Worm (Caenorhabditis elegans) whole organism, late embryonic: ENCODE measurements around the gene scl-15.

Experiments
- C38D4.7 ChIP-seq: fragments of 200-800 bp; sonication (Bioruptor generic); optimal IDR thresholded peaks from 2 replicates; lab custom pipeline; 2018; ENCODE audit warnings: mild to moderate bottlenecking, missing genetic modification characterization, moderate library complexity, missing compliant biosample characterization
- K09A11.1 ChIP-seq: sonication (generic microtip); optimal IDR thresholded peaks from 2 replicates; lab custom pipeline; 2017; ENCODE audit warnings: antibody characterized with exemption, mild to moderate bottlenecking, missing genetic modification characterization, missing compliant biosample characterization; ENCODE audit not compliant: insufficient read depth
- T23F11.4 ChIP-seq: fragments of 200-800 bp; sonication (Bioruptor generic); optimal IDR thresholded peaks from 2 replicates; lab custom pipeline; 2018; ENCODE audit warnings: mild to moderate bottlenecking, missing genetic modification characterization, missing compliant biosample characterization
- Y22D7AL.16 ChIP-seq: sonication (generic microtip); optimal IDR thresholded peaks from 2 replicates; lab custom pipeline; 2016; ENCODE audit warnings: missing genetic modification characterization, missing compliant biosample characterization
- ceh-14 ChIP-seq: sonication (generic microtip); optimal IDR thresholded peaks from 2 replicates; lab custom pipeline; 2016; ENCODE audit warnings: missing genotype, missing genetic modification characterization, missing compliant biosample characterization
- ceh-2 ChIP-seq: sonication (generic microtip); optimal IDR thresholded peaks from 2 replicates; lab custom pipeline; 2016; ENCODE audit warnings: missing genotype, missing genetic modification characterization, missing compliant biosample characterization
- ceh-30 ChIP-seq: fragments of 150-350 bp; optimal IDR thresholded peaks from 2 replicates; lab custom pipeline; 2014; ENCODE audit warnings: missing biosample characterization, missing genetic modification characterization
- ceh-31 ChIP-seq: sonication (generic microtip); optimal IDR thresholded peaks from 2 replicates; lab custom pipeline; 2016; ENCODE audit warnings: missing genetic modification characterization, missing compliant biosample characterization
- ceh-34 ChIP-seq: sonication (generic microtip); optimal IDR thresholded peaks from 2 replicates; lab custom pipeline; 2016; ENCODE audit warnings: mild to moderate bottlenecking, missing genetic modification characterization, missing compliant biosample characterization
- ceh-45 ChIP-seq: fragments of 200-800 bp; sonication (Bioruptor generic); IDR thresholded peaks from 2 replicates; pipeline ENCODE4 v1.3.6; 2022; ENCODE audit warnings: missing genetic modification reagents, missing genetic modification characterization, missing compliant biosample characterization
- ceh-48 ChIP-seq: sonication (generic microtip); optimal IDR thresholded peaks from 2 replicates; lab custom pipeline; 2016; ENCODE audit warnings: missing genetic modification characterization, inconsistent platforms, missing compliant biosample characterization
- ceh-9 ChIP-seq: sonication (generic microtip); optimal IDR thresholded peaks from 2 replicates; lab custom pipeline; 2016; ENCODE audit warnings: mild to moderate bottlenecking, missing genetic modification characterization, inconsistent platforms, missing compliant biosample characterization
- che-1 ChIP-seq: sonication (generic microtip); optimal IDR thresholded peaks from 2 replicates; lab custom pipeline; 2016; ENCODE audit warnings: mild to moderate bottlenecking, missing genetic modification characterization, missing compliant biosample characterization
- dmd-4 ChIP-seq: sonication (generic microtip); optimal IDR thresholded peaks from 2 replicates; lab custom pipeline; 2016; ENCODE audit warnings: borderline replicate concordance, missing genetic modification characterization, missing compliant biosample characterization
- eyg-1 ChIP-seq: sonication (generic microtip); optimal IDR thresholded peaks from 2 replicates; lab custom pipeline; 2016; ENCODE audit warnings: missing genotype, missing genetic modification characterization, missing compliant biosample characterization
- fax-1 ChIP-seq: sonication (generic microtip); optimal IDR thresholded peaks from 2 replicates; lab custom pipeline; 2016; ENCODE audit warnings: missing genotype, missing genetic modification characterization, missing compliant biosample characterization
- fkh-10 ChIP-seq: fragments of 150-350 bp; optimal IDR thresholded peaks from 2 replicates; lab custom pipeline; 2014; ENCODE audit warnings: missing biosample characterization, missing genetic modification reagents, missing genetic modification characterization
- fkh-6 ChIP-seq: sonication (generic microtip); optimal IDR thresholded peaks from 2 replicates; lab custom pipeline; 2016; ENCODE audit warnings: missing genetic modification characterization, missing compliant biosample characterization
- gmeb-2 ChIP-seq: sonication (generic microtip); optimal IDR thresholded peaks from 2 replicates; lab custom pipeline; 2016; ENCODE audit warnings: missing genetic modification characterization, inconsistent platforms, missing compliant biosample characterization
- hlh-13 ChIP-seq: fragments of 200-800 bp; sonication (Bioruptor generic); optimal IDR thresholded peaks from 2 replicates; lab custom pipeline; 2018; ENCODE audit warnings: mild to moderate bottlenecking, missing genetic modification characterization, missing compliant biosample characterization
- hlh-30 ChIP-seq: sonication (generic microtip); optimal IDR thresholded peaks from 2 replicates; lab custom pipeline; 2017; ENCODE audit warnings: antibody characterized with exemption, missing genetic modification characterization, missing compliant biosample characterization; ENCODE audit not compliant: insufficient read depth
- hlh-6 ChIP-seq: sonication (generic microtip); optimal IDR thresholded peaks from 2 replicates; lab custom pipeline; 2016; ENCODE audit warnings: missing genotype, missing genetic modification characterization, missing compliant biosample characterization
- lim-6 ChIP-seq: sonication (generic microtip); optimal IDR thresholded peaks from 2 replicates; lab custom pipeline; 2016; ENCODE audit warnings: missing genetic modification characterization, missing compliant biosample characterization
- lin-11 ChIP-seq: fragments of 200-800 bp; sonication (Bioruptor generic); optimal IDR thresholded peaks from 2 replicates; lab custom pipeline; 2018; ENCODE audit warnings: mild to moderate bottlenecking, missing genetic modification characterization, missing compliant biosample characterization
- mec-3 ChIP-seq: sonication (generic microtip); optimal IDR thresholded peaks from 2 replicates; lab custom pipeline; 2016; ENCODE audit warnings: borderline replicate concordance, missing genetic modification characterization, missing compliant biosample characterization
- nfya-1 ChIP-seq: sonication (generic microtip); optimal IDR thresholded peaks from 2 replicates; lab custom pipeline; 2017; ENCODE audit warnings: missing genetic modification characterization, mild to moderate bottlenecking, missing compliant biosample characterization, antibody characterized with exemption, moderate library complexity
- pag-3 ChIP-seq: sonication (generic microtip); optimal IDR thresholded peaks from 2 replicates; lab custom pipeline; 2016; ENCODE audit warnings: missing compliant biosample characterization, missing genetic modification characterization, borderline replicate concordance
- pax-1 ChIP-seq: fragments of 150-350 bp; optimal IDR thresholded peaks from 2 replicates; lab custom pipeline; 2014; ENCODE audit warnings: missing biosample characterization, missing genetic modification characterization
- pha-4 ChIP-seq: fragments of 150-350 bp; optimal IDR thresholded peaks from 2 replicates; lab custom pipeline; 2018; ENCODE audit warnings: missing biosample characterization, missing genetic modification reagents, missing genetic modification characterization
- pros-1 ChIP-seq: fragments of 150-350 bp; optimal IDR thresholded peaks from 2 replicates; lab custom pipeline; 2014; ENCODE audit warnings: missing biosample characterization, missing genetic modification reagents, missing genetic modification characterization
- ref-2 ChIP-seq: sonication (generic microtip); optimal IDR thresholded peaks from 2 replicates; lab custom pipeline; 2016; ENCODE audit warnings: missing genetic modification characterization, missing compliant biosample characterization
- rnt-1 ChIP-seq: sonication (generic microtip); optimal IDR thresholded peaks from 2 replicates; lab custom pipeline; 2016; ENCODE audit warnings: missing genetic modification characterization, missing compliant biosample characterization
- sox-4 ChIP-seq: sonication (generic microtip); optimal IDR thresholded peaks from 2 replicates; lab custom pipeline; 2017; ENCODE audit warnings: mild to moderate bottlenecking, missing genetic modification characterization, inconsistent platforms, missing compliant biosample characterization
- syd-9 ChIP-seq: sonication (generic microtip); optimal IDR thresholded peaks from 2 replicates; lab custom pipeline; 2016; ENCODE audit warnings: mild to moderate bottlenecking, missing genetic modification characterization, moderate library complexity, missing compliant biosample characterization
- ttx-3 ChIP-seq: sonication (generic microtip); optimal IDR thresholded peaks from 2 replicates; lab custom pipeline; 2016; ENCODE audit warnings: missing genetic modification reagents, missing genetic modification characterization, missing compliant biosample characterization
- unc-3 ChIP-seq, 2 experiments: fragments of 200-800 bp in 1 of 2; sonication (Bioruptor generic) in 1 of 2; sonication (generic microtip) in 1 of 2; conservative IDR thresholded peaks in 1 of 2; optimal IDR thresholded peaks in 1 of 2; 2 replicates each; pipeline versions ENCODE4 v1.3.6 to Lab custom; 2016 to 2022; ENCODE audit warnings: missing compliant biosample characterization in 2 of 2, missing genetic modification characterization in 2 of 2, missing genetic modification reagents in 1 of 2
- unc-42 ChIP-seq: sonication (generic microtip); optimal IDR thresholded peaks from 2 replicates; lab custom pipeline; 2016; ENCODE audit warnings: missing genotype, missing genetic modification characterization, missing compliant biosample characterization
- ztf-16 ChIP-seq: sonication (generic microtip); optimal IDR thresholded peaks from 2 replicates; lab custom pipeline; 2017; ENCODE audit warnings: missing genetic modification characterization, missing compliant biosample characterization

scl-15 gene

ce11 chrII:3249406-3249805, 35.1 kb downstream of the scl-15 start, which contains the start of gene clec-124:
Gene clec-124, plus strand, starts transcription at chrII:3249706.
- TF ChIP-seq fkh-10 (GFP tag; lab: Kevin White, UChicago) (no peak), ttx-3 (tag; lab: Kevin White, UChicago) (no peak), rnt-1 (tag; lab: Kevin White, UChicago) (no peak), unc-3 (GFP tag; conservative IDR thresholded peaks at IDR 0.05; lab: Robert Waterston, UW) (no peak), unc-3 (tag; optimal IDR thresholded peaks at IDR 0.05; lab: Kevin White, UChicago) (no peak), hlh-13 (no peak), ceh-34 (tag; lab: Kevin White, UChicago) (no peak)

ce11 chrII:3248043-3248718, 36.3 kb downstream of the scl-15 start, which contains the start of the genes fbxc-50 and C17F4.2:
Gene fbxc-50, minus strand, starts transcription at chrII:3248123.
Gene C17F4.2, plus strand, starts transcription at chrII:3248668.
- TF ChIP-seq nfya-1 (tag; lab: Kevin White, UChicago) (no peak), eyg-1 (no peak), syd-9 (tag; lab: Kevin White, UChicago) (no peak), lim-6 (tag; lab: Kevin White, UChicago) (no peak), C38D4.7 (no peak), ref-2 (tag; lab: Kevin White, UChicago) (no peak), dmd-4 (tag; lab: Kevin White, UChicago) (no peak), gmeb-2 (tag; lab: Kevin White, UChicago) (no peak), fkh-10 (GFP tag; lab: Kevin White, UChicago) (no peak), mec-3 (tag; lab: Kevin White, UChicago) (no peak), T23F11.4 (GFP tag; lab: Kevin White, UChicago) (no peak), lin-11 (tag; lab: Kevin White, UChicago) (no peak)

- TF ChIP-seq fkh-6 (tag; lab: Kevin White, UChicago) (no peak), hlh-30 (tag; lab: Kevin White, UChicago) (no peak), nfya-1 (tag; lab: Kevin White, UChicago) (no peak)
Measured at ce11 chrII:3247556-3247955, 36.9 kb downstream of the scl-15 start.

- TF ChIP-seq gmeb-2 (tag; lab: Kevin White, UChicago) (no peak), ztf-16 (tag; lab: Kevin White, UChicago) (no peak), T23F11.4 (GFP tag; lab: Kevin White, UChicago) (no peak), che-1 (tag; lab: Kevin White, UChicago) (no peak), lin-11 (tag; lab: Kevin White, UChicago) (no peak), rnt-1 (tag; lab: Kevin White, UChicago) (no peak), ceh-14 (tag; lab: Kevin White, UChicago) (no peak), ceh-31 (tag; lab: Kevin White, UChicago) (no peak), ceh-45 (GFP tag; lab: Robert Waterston, UW) (no peak), ceh-48 (tag; lab: Kevin White, UChicago) (no peak), syd-9 (tag; lab: Kevin White, UChicago) (no peak), hlh-6 (tag; lab: Kevin White, UChicago) (no peak)
Measured at ce11 chrII:3245836-3246235, 38.6 kb downstream of the scl-15 start, which contains the start of gene C17F4.7. Gene C17F4.7, minus strand, starts transcription at chrII:3246015.

- no peak for TF ChIP-seq dmd-4 (tag; lab: Kevin White, UChicago)
- no peak for TF ChIP-seq unc-42 (tag; lab: Kevin White, UChicago)
- TF ChIP-seq ztf-16 (tag; lab: Kevin White, UChicago), result no peak
- TF ChIP-seq Y22D7AL.16 (tag; lab: Kevin White, UChicago), result no peak
- no peak for TF ChIP-seq sox-4 (tag; lab: Kevin White, UChicago)
- no peak for TF ChIP-seq ceh-2 (tag; lab: Kevin White, UChicago)
- TF ChIP-seq ceh-9 (tag; lab: Kevin White, UChicago), result no peak
- no peak for TF ChIP-seq gmeb-2 (tag; lab: Kevin White, UChicago)
- no peak for TF ChIP-seq fax-1
- TF ChIP-seq pax-1 (tag; lab: Kevin White, UChicago), result no peak
- no peak for TF ChIP-seq pha-4 (tag; lab: Kevin White, UChicago)
- TF ChIP-seq C38D4.7, result no peak
- TF ChIP-seq ceh-30 (tag; lab: Kevin White, UChicago), result no peak
- TF ChIP-seq pag-3, result no peak
- no peak for TF ChIP-seq pros-1 (tag; lab: Kevin White, UChicago)
- TF ChIP-seq K09A11.1 (tag; lab: Kevin White, UChicago), result no peak
Measured at ce11 chrII:3244758-3245157, 39.7 kb downstream of the scl-15 start.
